Worm (Caenorhabditis elegans) whole organism, L4 larva: ENCODE data around the gene Y62E10A.23.

ENCODE experiments used
- dpl-1 ChIP-seq: fragments of 150-350 bp; optimal IDR thresholded peaks from 2 replicates; lab custom pipeline; 2014; ENCODE audit warnings: missing biosample characterization, missing genetic modification reagents, missing genetic modification characterization
- fos-1 ChIP-seq: fragments of 150-350 bp; optimal IDR thresholded peaks from 2 replicates; lab custom pipeline; 2014; ENCODE audit warnings: missing biosample characterization, missing genetic modification characterization
- mxl-3 ChIP-seq: fragments of 200-800 bp; sonication (Bioruptor generic); optimal IDR thresholded peaks from 2 replicates; lab custom pipeline; 2018; ENCODE audit warnings: mild to moderate bottlenecking, missing genetic modification characterization, missing compliant biosample characterization
- nhr-11 ChIP-seq: fragments of 150-350 bp; optimal IDR thresholded peaks from 2 replicates; lab custom pipeline; 2014; ENCODE audit warnings: missing biosample characterization, missing genetic modification characterization
- nhr-77 ChIP-seq: fragments of 150-350 bp; optimal IDR thresholded peaks from 2 replicates; lab custom pipeline; 2014; ENCODE audit warnings: missing biosample characterization, missing genetic modification characterization

ce11 chrIV:13386043-13386442, at the start of gene Y62E10A.23, which contains the start of the genes Y62E10A.20 and mdt-9:
- TF ChIP-seq fos-1 (tag; lab: Kevin White, UChicago), result no peak
- TF ChIP-seq nhr-11, result no peak
- peak; percentile 38 for TF ChIP-seq nhr-77 (tag; lab: Kevin White, UChicago)
- peak; percentile 74 for TF ChIP-seq dpl-1
- TF ChIP-seq mxl-3 (GFP tag; lab: Kevin White, UChicago), result no peak
